Fruit fly (Drosophila melanogaster) whole organism, embryonic: ENCODE data around the gene vas.

ENCODE experiments used
- Asciz ChIP-seq: fragments of 200-800 bp; sonication (Bioruptor generic); optimal IDR thresholded peaks from 2 replicates; lab custom pipeline; 2017; ENCODE audit warnings: missing biosample characterization, mild to moderate bottlenecking, missing genetic modification characterization, missing genetic modification reagents
- B-H2 ChIP-seq: fragments of 200-800 bp; sonication (Bioruptor generic); optimal IDR thresholded peaks from 2 replicates; lab custom pipeline; 2018; ENCODE audit warnings: missing biosample characterization, mild to moderate bottlenecking, missing genetic modification characterization
- CG10267 ChIP-seq: fragments of 200-800 bp; sonication (Bioruptor generic); optimal IDR thresholded peaks from 2 replicates; lab custom pipeline; 2018; ENCODE audit warnings: missing biosample characterization, mild to moderate bottlenecking, missing genetic modification characterization, moderate library complexity
- CG10654 ChIP-seq: fragments of 200-800 bp; sonication (Bioruptor generic); optimal IDR thresholded peaks from 2 replicates; lab custom pipeline; 2016; ENCODE audit warnings: missing biosample characterization, missing genetic modification characterization
- CG12219 ChIP-seq: fragments of 200-800 bp; sonication (Bioruptor generic); optimal IDR thresholded peaks from 3 replicates; lab custom pipeline; 2018; ENCODE audit warnings: missing biosample characterization, mild to moderate bottlenecking, missing genetic modification characterization
- CG14667 ChIP-seq: fragments of 200-800 bp; sonication (Bioruptor generic); IDR thresholded peaks from 2 replicates; pipeline ENCODE4 v1.3.6; 2022; ENCODE audit warnings: missing biosample characterization, missing genetic modification characterization
- CG15479 ChIP-seq: fragments of 200-800 bp; sonication (Bioruptor generic); optimal IDR thresholded peaks from 3 replicates; lab custom pipeline; 2019; ENCODE audit warnings: missing biosample characterization, mild to moderate bottlenecking, missing genetic modification characterization, moderate library complexity
- CG31224 ChIP-seq: fragments of 200-800 bp; sonication (Bioruptor generic); IDR thresholded peaks from 2 replicates; pipeline ENCODE4 v1.3.6; 2022; ENCODE audit warnings: missing biosample characterization, missing genetic modification characterization
- CG32532 ChIP-seq: fragments of 200-800 bp; sonication (Bioruptor generic); IDR thresholded peaks from 2 replicates; pipeline ENCODE4 v1.3.6; 2022; ENCODE audit warnings: missing biosample characterization, missing genetic modification characterization
- CG34422 ChIP-seq: fragments of 200-800 bp; sonication (Bioruptor generic); IDR thresholded peaks from 3 replicates; pipeline ENCODE4 v1.3.6; 2022; ENCODE audit warnings: missing biosample characterization, missing genetic modification characterization
- CG42726 ChIP-seq: fragments of 200-800 bp; sonication (Bioruptor generic); IDR thresholded peaks from 2 replicates; pipeline ENCODE4 v1.3.6; 2022; ENCODE audit warnings: missing biosample characterization, missing genetic modification characterization; ENCODE audit not compliant: partially characterized antibody
- CG4617 ChIP-seq: fragments of 200-800 bp; sonication (Bioruptor generic); optimal IDR thresholded peaks from 3 replicates; lab custom pipeline; 2016; ENCODE audit warnings: missing biosample characterization, missing genetic modification characterization, borderline replicate concordance
- CG6175 ChIP-seq: fragments of 200-800 bp; sonication (Bioruptor generic); IDR thresholded peaks from 3 replicates; pipeline ENCODE4 v1.3.6; 2022; ENCODE audit warnings: missing biosample characterization, missing genetic modification characterization
- CG6689 ChIP-seq: fragments of 200-800 bp; sonication (Bioruptor generic); IDR thresholded peaks from 2 replicates; pipeline ENCODE4 v1.3.6; 2022; ENCODE audit warnings: missing biosample characterization, missing genetic modification characterization
- CG6854 ChIP-seq: fragments of 200-800 bp; sonication (Bioruptor generic); optimal IDR thresholded peaks from 3 replicates; lab custom pipeline; 2017; ENCODE audit warnings: missing biosample characterization, mild to moderate bottlenecking, missing genetic modification characterization
- CG7271 ChIP-seq: fragments of 200-800 bp; sonication (Bioruptor generic); optimal IDR thresholded peaks from 2 replicates; lab custom pipeline; 2018; ENCODE audit warnings: missing biosample characterization, mild to moderate bottlenecking, missing genetic modification characterization, moderate library complexity
- CG7987 ChIP-seq: fragments of 200-800 bp; sonication (Bioruptor generic); optimal IDR thresholded peaks from 2 replicates; lab custom pipeline; 2018; ENCODE audit warnings: missing biosample characterization, mild to moderate bottlenecking, missing genetic modification characterization, moderate library complexity
- CG8388 ChIP-seq: fragments of 200-800 bp; sonication (Bioruptor generic); optimal IDR thresholded peaks from 2 replicates; lab custom pipeline; 2019; ENCODE audit warnings: missing biosample characterization, mild to moderate bottlenecking, missing genetic modification characterization, moderate library complexity
- CG9437 ChIP-seq: fragments of 200-800 bp; sonication (Bioruptor generic); optimal IDR thresholded peaks from 2 replicates; lab custom pipeline; 2018; ENCODE audit warnings: missing biosample characterization, mild to moderate bottlenecking, missing genetic modification characterization
- Camta ChIP-seq: fragments of 200-800 bp; sonication (Bioruptor generic); optimal IDR thresholded peaks from 2 replicates; lab custom pipeline; 2016; ENCODE audit warnings: missing biosample characterization, missing genetic modification characterization
- Kr ChIP-seq: fragments of 200-800 bp; sonication (Bioruptor generic); optimal IDR thresholded peaks from 2 replicates; lab custom pipeline; 2017; ENCODE audit warnings: missing biosample characterization, mild to moderate bottlenecking, missing genetic modification characterization
- Myb ChIP-seq: fragments of 200-800 bp; sonication (Bioruptor generic); optimal IDR thresholded peaks from 2 replicates; lab custom pipeline; 2016; ENCODE audit warnings: missing biosample characterization, missing genetic modification characterization
- Sin3A ChIP-seq: fragments of >200 bp; optimal IDR thresholded peaks from 2 replicates; lab custom pipeline; 2018
- Six4 ChIP-seq: fragments of 200-800 bp; sonication (Bioruptor generic); optimal IDR thresholded peaks from 2 replicates; lab custom pipeline; 2016; ENCODE audit warnings: missing biosample characterization, missing genetic modification characterization
- al ChIP-seq: fragments of 200-800 bp; sonication (Bioruptor generic); IDR thresholded peaks from 2 replicates; pipeline ENCODE4 v1.3.6; 2022; ENCODE audit warnings: missing biosample characterization, missing genetic modification characterization
- bsh ChIP-seq, 2 experiments: fragments of 200-800 bp; sonication (Bioruptor generic); optimal IDR thresholded peaks; 2 replicates each; lab custom pipeline; 2017 to 2018; ENCODE audit warnings: mild to moderate bottlenecking in 2 of 2, missing biosample characterization in 2 of 2, missing genetic modification characterization in 2 of 2, moderate library complexity in 1 of 2
- chm ChIP-seq: fragments of 200-800 bp; sonication (Bioruptor generic); IDR thresholded peaks from 2 replicates; pipeline ENCODE4 v1.3.6; 2022; ENCODE audit warnings: missing biosample characterization, missing genetic modification characterization
- chn ChIP-seq: fragments of 200-800 bp; sonication (Bioruptor generic); optimal IDR thresholded peaks from 2 replicates; lab custom pipeline; 2016; ENCODE audit warnings: missing biosample characterization, missing genetic modification characterization
- crp ChIP-seq, 2 experiments: fragments of 200-800 bp; sonication (Bioruptor generic); optimal IDR thresholded peaks; 2 replicates in 1 of 2; 3 replicates in 1 of 2; lab custom pipeline; 2017; ENCODE audit warnings: missing biosample characterization in 2 of 2, missing genetic modification characterization in 2 of 2, mild to moderate bottlenecking in 1 of 2, moderate library complexity in 1 of 2
- esg ChIP-seq: fragments of 200-800 bp; sonication (Bioruptor generic); conservative IDR thresholded peaks from 2 replicates; pipeline ENCODE4 v1.3.6; 2022; ENCODE audit warnings: missing biosample characterization, missing genetic modification characterization
- eve ChIP-seq, 2 experiments: fragments of >200 bp; optimal IDR thresholded peaks; 2 replicates each; lab custom pipeline; 2017; ENCODE audit warnings: missing biosample characterization in 2 of 2, missing genetic modification characterization in 2 of 2
- ewg ChIP-seq: fragments of 200-800 bp; sonication (Bioruptor generic); optimal IDR thresholded peaks from 3 replicates; lab custom pipeline; 2017; ENCODE audit warnings: mild to moderate bottlenecking, missing biosample characterization, missing genetic modification reagents, missing genetic modification characterization
- gem ChIP-seq: fragments of 200-800 bp; sonication (Bioruptor generic); optimal IDR thresholded peaks from 2 replicates; lab custom pipeline; 2019; ENCODE audit warnings: missing biosample characterization, mild to moderate bottlenecking, missing genetic modification characterization, moderate library complexity
- gfzf ChIP-seq: fragments of 200-800 bp; sonication (Bioruptor generic); optimal IDR thresholded peaks from 2 replicates; lab custom pipeline; 2016; ENCODE audit warnings: missing biosample characterization, mild to moderate bottlenecking, missing genetic modification characterization, moderate library complexity
- gro ChIP-seq: fragments of 200-800 bp; sonication (Bioruptor generic); optimal IDR thresholded peaks from 2 replicates; lab custom pipeline; 2016; ENCODE audit warnings: missing biosample characterization, missing genetic modification characterization
- ham ChIP-seq: fragments of 200-800 bp; sonication (Bioruptor generic); IDR thresholded peaks from 2 replicates; pipeline ENCODE4 v1.3.6; 2022; ENCODE audit warnings: missing biosample characterization, missing genetic modification characterization
- jumu ChIP-seq: fragments of 200-800 bp; sonication (Bioruptor generic); optimal IDR thresholded peaks from 3 replicates; lab custom pipeline; 2016; ENCODE audit warnings: missing biosample characterization, missing genetic modification characterization
- klu ChIP-seq: fragments of 200-800 bp; sonication (Bioruptor generic); IDR thresholded peaks from 2 replicates; pipeline ENCODE4 v1.3.6; 2022; ENCODE audit warnings: missing biosample characterization, missing genetic modification characterization
- lab ChIP-seq: fragments of 200-800 bp; sonication (Bioruptor generic); optimal IDR thresholded peaks from 3 replicates; lab custom pipeline; 2017; ENCODE audit warnings: missing biosample characterization, missing genetic modification characterization, mild to moderate bottlenecking, moderate library complexity, missing genetic modification reagents
- maf-S ChIP-seq: fragments of 200-800 bp; sonication (Bioruptor generic); optimal IDR thresholded peaks from 2 replicates; lab custom pipeline; 2016; ENCODE audit warnings: missing biosample characterization, missing genetic modification characterization
- mld ChIP-seq: fragments of 200-800 bp; sonication (Bioruptor generic); IDR thresholded peaks from 3 replicates; pipeline ENCODE4 v1.3.6; 2022; ENCODE audit warnings: missing biosample characterization, missing genetic modification characterization; ENCODE audit not compliant: partially characterized antibody
- nerfin-1 ChIP-seq: fragments of 200-800 bp; sonication (Bioruptor generic); optimal IDR thresholded peaks from 3 replicates; lab custom pipeline; 2019; ENCODE audit warnings: missing biosample characterization, mild to moderate bottlenecking, missing genetic modification characterization, moderate library complexity
- schlank ChIP-seq: fragments of 200-800 bp; sonication (Bioruptor generic); optimal IDR thresholded peaks from 2 replicates; lab custom pipeline; 2018; ENCODE audit warnings: missing biosample characterization, mild to moderate bottlenecking, missing genetic modification characterization
- sisA ChIP-seq: fragments of 200-800 bp; sonication (Bioruptor generic); IDR thresholded peaks from 2 replicates; pipeline ENCODE4 v1.3.6; 2022; ENCODE audit warnings: missing biosample characterization, missing genetic modification characterization
- sna ChIP-seq: fragments of 200-800 bp; sonication (Bioruptor generic); IDR thresholded peaks from 2 replicates; pipeline ENCODE4 v1.3.6; 2022; ENCODE audit warnings: missing biosample characterization, missing genetic modification characterization; ENCODE audit not compliant: partially characterized antibody
- sug ChIP-seq: fragments of 200-800 bp; optimal IDR thresholded peaks from 2 replicates; lab custom pipeline; 2019; ENCODE audit warnings: missing biosample characterization, mild to moderate bottlenecking, missing genetic modification characterization, moderate library complexity
- tap ChIP-seq: fragments of 200-800 bp; optimal IDR thresholded peaks from 3 replicates; lab custom pipeline; 2019; ENCODE audit warnings: missing biosample characterization, mild to moderate bottlenecking, missing genetic modification characterization, moderate library complexity
- unpg ChIP-seq: fragments of 200-800 bp; sonication (Bioruptor generic); optimal IDR thresholded peaks from 3 replicates; lab custom pipeline; 2018; ENCODE audit warnings: missing biosample characterization, mild to moderate bottlenecking, missing genetic modification characterization, moderate library complexity
- vvl ChIP-seq: fragments of 200-800 bp; sonication (Bioruptor generic); IDR thresholded peaks from 2 replicates; pipeline ENCODE4 v1.3.6; 2022; ENCODE audit warnings: missing biosample characterization, missing genetic modification characterization

Gene vas

dm6 chr2L:15057225-15058117 is 4.0 kb upstream of the vas start, which contains the start of gene ck (continued):
- TF ChIP-seq bsh (GFP tag; optimal IDR thresholded peaks at IDR 0.05; lab: Kevin White, UChicago) = no peak
- peak; percentile 13 for TF ChIP-seq CG4617 (GFP tag; lab: Kevin White, UChicago)
- no peak for TF ChIP-seq sisA (GFP tag; lab: Robert Waterston, UW)
- peak; percentile 46 for TF ChIP-seq sug
- TF ChIP-seq Sin3A = peak; percentile 64
- no peak for TF ChIP-seq CG8388
- TF ChIP-seq sna (GFP tag; lab: Robert Waterston, UW) = peak; percentile 65
- peak; percentile 94 for TF ChIP-seq gfzf (GFP tag; lab: Kevin White, UChicago)
- TF ChIP-seq CG32532 = no peak
- peak; percentile 36 for TF ChIP-seq CG10267
- TF ChIP-seq Myb (GFP tag; lab: Kevin White, UChicago) = peak; percentile 77
- TF ChIP-seq al (GFP tag; lab: Robert Waterston, UW) = no peak
- no peak for TF ChIP-seq jumu
- no peak for TF ChIP-seq tap (tag; lab: Kevin White, UChicago)
- no peak for TF ChIP-seq CG34422 (GFP tag; lab: Robert Waterston, UW)
- no peak for TF ChIP-seq eve (GFP tag; optimal IDR thresholded peaks at IDR 0.05; lab: Kevin White, UChicago)
- no peak for TF ChIP-seq nerfin-1
- TF ChIP-seq CG10654 (GFP tag; lab: Kevin White, UChicago) = no peak
- no peak for TF ChIP-seq CG6854
- no peak for TF ChIP-seq ham
- TF ChIP-seq vvl (GFP tag; lab: Robert Waterston, UW) = peak; percentile 67
- no peak for TF ChIP-seq crp (GFP tag; optimal IDR thresholded peaks at IDR 0.05; lab: Kevin White, UChicago)
- no peak for TF ChIP-seq gem (tag; lab: Kevin White, UChicago)
- TF ChIP-seq gro = no peak
- no peak; the same call in 1 of the 2 replicates for TF ChIP-seq chm
- 0 out of 2 replicates have a peak, but pooled peaks have one; percentile 51 for TF ChIP-seq CG42726
- no peak for TF ChIP-seq CG7271
- no peak for TF ChIP-seq CG15479 (GFP tag; lab: Kevin White, UChicago)
- TF ChIP-seq Six4 (GFP tag; lab: Kevin White, UChicago) = no peak
- TF ChIP-seq maf-S = no peak
- no peak for TF ChIP-seq CG14667
- no peak for TF ChIP-seq B-H2 (GFP tag; lab: Kevin White, UChicago)
- no peak for TF ChIP-seq unpg (GFP tag; lab: Kevin White, UChicago)
- no peak for TF ChIP-seq chn (GFP tag; lab: Kevin White, UChicago)
- no peak for TF ChIP-seq Kr (GFP tag; lab: Kevin White, UChicago)
- no peak for TF ChIP-seq CG6689 (GFP tag; lab: Robert Waterston, UW)
- no peak for TF ChIP-seq Camta
- TF ChIP-seq CG9437 (GFP tag; lab: Kevin White, UChicago) = no peak
- no peak for TF ChIP-seq CG12219
- TF ChIP-seq esg (GFP tag; lab: Robert Waterston, UW) = no peak
- TF ChIP-seq CG6175 (GFP tag; lab: Robert Waterston, UW) = no peak
- TF ChIP-seq schlank (tag; lab: Kevin White, UChicago) = no peak
- TF ChIP-seq mld (GFP tag; lab: Robert Waterston, UW) = no peak; the same call in 2 of the 3 replicates
- TF ChIP-seq Asciz (GFP tag; lab: Kevin White, UChicago) = no peak
- no peak for TF ChIP-seq CG7987 (GFP tag; lab: Kevin White, UChicago)
- TF ChIP-seq klu (GFP tag; lab: Robert Waterston, UW) = no peak
- TF ChIP-seq CG31224 (GFP tag; lab: Robert Waterston, UW) = no peak
- no peak for TF ChIP-seq ewg
- TF ChIP-seq lab (GFP tag; lab: Kevin White, UChicago) = peak; percentile 9
